Worm (Caenorhabditis elegans) whole organism, L4 larva: ENCODE data around the gene col-97.

ENCODE experiments used
- F37D6.2 ChIP-seq: sonication (generic microtip); optimal IDR thresholded peaks from 2 replicates; lab custom pipeline; 2016; ENCODE audit warnings: mild to moderate bottlenecking, missing genetic modification characterization, missing compliant biosample characterization
- arid-1 ChIP-seq: fragments of 200-800 bp; sonication (Bioruptor generic); conservative IDR thresholded peaks from 2 replicates; pipeline ENCODE4 v1.3.6; 2022; ENCODE audit warnings: missing genetic modification reagents, missing genetic modification characterization, missing compliant biosample characterization
- ceh-82 ChIP-seq: sonication (generic microtip); optimal IDR thresholded peaks from 2 replicates; lab custom pipeline; 2017; ENCODE audit warnings: missing biosample characterization, missing genetic modification characterization
- daf-16 ChIP-seq, 3 experiments: sonication (generic microtip); optimal IDR thresholded peaks; 2 replicates each; lab custom pipeline; 2016 to 2017; ENCODE audit warnings: missing genetic modification characterization in 3 of 3, missing genetic modification reagents in 3 of 3, mild to moderate bottlenecking in 2 of 3, missing compliant biosample characterization in 2 of 3, missing biosample characterization in 1 of 3, moderate library complexity in 1 of 3
- dve-1 ChIP-seq: sonication (generic microtip); optimal IDR thresholded peaks from 2 replicates; lab custom pipeline; 2017; ENCODE audit warnings: antibody characterized with exemption, mild to moderate bottlenecking, missing genetic modification characterization, missing compliant biosample characterization; ENCODE audit not compliant: insufficient read depth
- hlh-30 ChIP-seq: sonication (generic microtip); optimal IDR thresholded peaks from 2 replicates; lab custom pipeline; 2017; ENCODE audit warnings: antibody characterized with exemption, mild to moderate bottlenecking, missing genetic modification characterization, missing compliant biosample characterization; ENCODE audit not compliant: insufficient read depth
- lin-1 ChIP-seq: fragments of 200-800 bp; sonication (Bioruptor generic); IDR thresholded peaks from 2 replicates; pipeline ENCODE4 v1.3.6; 2022; ENCODE audit warnings: missing genetic modification reagents, missing genetic modification characterization, missing compliant biosample characterization
- lin-13 ChIP-seq: fragments of 150-350 bp; optimal IDR thresholded peaks from 2 replicates; lab custom pipeline; 2014; ENCODE audit warnings: missing biosample characterization, missing genetic modification reagents, missing genetic modification characterization
- nhr-41 ChIP-seq: fragments of 200-800 bp; sonication (Bioruptor generic); IDR thresholded peaks from 2 replicates; pipeline ENCODE4 v1.3.6; 2022; ENCODE audit warnings: missing genetic modification reagents, missing genetic modification characterization, missing compliant biosample characterization
- nhr-76 ChIP-seq: fragments of 150-350 bp; optimal IDR thresholded peaks from 2 replicates; lab custom pipeline; 2014; ENCODE audit warnings: missing biosample characterization, missing genetic modification characterization
- php-3 ChIP-seq: fragments of 200-800 bp; sonication (Bioruptor generic); IDR thresholded peaks from 2 replicates; pipeline ENCODE4 v1.3.6; 2022; ENCODE audit warnings: missing genetic modification reagents, missing genetic modification characterization, missing compliant biosample characterization
- ztf-11 ChIP-seq: fragments of 150-350 bp; optimal IDR thresholded peaks from 2 replicates; lab custom pipeline; 2014; ENCODE audit warnings: missing biosample characterization, missing genetic modification characterization
- ztf-7 ChIP-seq: fragments of 150-350 bp; optimal IDR thresholded peaks from 2 replicates; lab custom pipeline; 2014; ENCODE audit warnings: missing biosample characterization, missing genetic modification characterization

DNA sequence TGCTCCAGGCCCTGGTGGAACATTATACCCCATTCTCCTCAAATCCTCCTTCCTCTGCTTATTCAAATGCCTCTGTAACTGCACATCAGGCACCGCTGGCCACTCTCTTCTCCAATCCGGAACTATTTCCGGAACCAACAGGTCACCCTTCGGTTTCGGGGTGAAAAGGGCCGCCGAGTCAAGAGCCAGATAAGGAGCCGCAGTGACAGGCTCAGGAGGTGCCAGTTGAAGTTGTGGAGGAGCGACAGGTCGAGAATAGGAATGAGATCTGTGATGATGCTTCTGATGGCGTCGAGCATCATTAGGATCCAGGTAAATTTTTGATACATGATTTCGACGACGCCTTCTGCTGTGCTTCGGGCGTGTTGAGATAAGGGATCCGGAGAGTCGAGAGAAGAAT, 4.7 kb upstream of the col-97 start:
- TF ChIP-seq nhr-76 (no peak), dve-1 (tag; lab: Kevin White, UChicago) (no peak), F37D6.2 (tag; lab: Kevin White, UChicago) (no peak), ceh-82 (tag; lab: Kevin White, UChicago) (no peak), ztf-7 (tag; lab: Kevin White, UChicago) (no peak), hlh-30 (tag; lab: Kevin White, UChicago) (no peak), nhr-41 (no peak), php-3 (GFP tag; lab: Robert Waterston, UW) (no peak), lin-13 (GFP tag; lab: Kevin White, UChicago) (no peak), daf-16 (GFP tag; optimal IDR thresholded peaks at IDR 0.05; lab: Kevin White, UChicago) (no peak), daf-16 (tag; optimal IDR thresholded peaks at IDR 0.05; lab: Kevin White, UChicago) (no peak), lin-1 (GFP tag; lab: Robert Waterston, UW) (no peak), ztf-11 (tag; lab: Kevin White, UChicago) (no peak), arid-1 (GFP tag; lab: Robert Waterston, UW) (no peak)
